Worm (Caenorhabditis elegans) whole organism, L1 larva: ENCODE results near the gene B0348.10.

Experiments
- ceh-88 ChIP-seq: fragments of 200-800 bp; sonication (Bioruptor generic); IDR thresholded peaks from 2 replicates; pipeline ENCODE4 v1.3.6; 2022; ENCODE audit warnings: missing genetic modification characterization, missing compliant biosample characterization
- ces-1 ChIP-seq: fragments of 150-350 bp; optimal IDR thresholded peaks from 2 replicates; lab custom pipeline; 2014; ENCODE audit warnings: missing biosample characterization, missing genetic modification reagents, missing genetic modification characterization
- efl-1 ChIP-seq, 4 experiments: fragments of 150-350 bp; optimal IDR thresholded peaks in 3 of 4; peaks in 1 of 4; 1 replicate in 1 of 4; 2 replicates in 3 of 4; lab custom pipeline; 2014; ENCODE audit warnings: missing biosample characterization in 2 of 4, missing genetic modification characterization in 2 of 4, missing genetic modification reagents in 2 of 4
- egl-13 ChIP-seq: sonication (generic microtip); optimal IDR thresholded peaks from 2 replicates; lab custom pipeline; 2016; ENCODE audit warnings: missing genotype, missing genetic modification reagents, missing genetic modification characterization, missing compliant biosample characterization
- ets-5 ChIP-seq: fragments of 200-800 bp; sonication (Bioruptor generic); IDR thresholded peaks from 2 replicates; pipeline ENCODE4 v1.3.6; 2022; ENCODE audit warnings: missing genetic modification characterization, missing compliant biosample characterization
- grh-1 ChIP-seq: fragments of 200-800 bp; sonication (Bioruptor generic); IDR thresholded peaks from 2 replicates; pipeline ENCODE4 v1.3.6; 2022; ENCODE audit warnings: missing genetic modification reagents, missing genetic modification characterization, missing compliant biosample characterization
- hlh-17 ChIP-seq: fragments of 200-800 bp; sonication (Bioruptor generic); optimal IDR thresholded peaks from 2 replicates; lab custom pipeline; 2018; ENCODE audit warnings: missing genetic modification characterization, mild to moderate bottlenecking, missing compliant biosample characterization, moderate library complexity, borderline replicate concordance
- hlh-4 ChIP-seq: sonication (generic microtip); optimal IDR thresholded peaks from 2 replicates; lab custom pipeline; 2016; ENCODE audit warnings: mild to moderate bottlenecking, missing genetic modification characterization, missing compliant biosample characterization
- isw-1 ChIP-seq: fragments of 200-800 bp; sonication (Bioruptor generic); IDR thresholded peaks from 2 replicates; pipeline ENCODE4 v1.3.6; 2022; ENCODE audit warnings: missing genetic modification characterization, missing compliant biosample characterization
- lin-14 ChIP-seq: fragments of 200-800 bp; sonication (Bioruptor generic); optimal IDR thresholded peaks from 2 replicates; lab custom pipeline; 2018; ENCODE audit warnings: mild to moderate bottlenecking, missing genetic modification characterization, moderate library complexity, missing compliant biosample characterization
- lsy-2 ChIP-seq, 2 experiments: fragments of 150-350 bp; optimal IDR thresholded peaks; 2 replicates each; lab custom pipeline; 2014; ENCODE audit warnings: missing biosample characterization in 2 of 2, missing genetic modification characterization in 2 of 2
- mef-2 ChIP-seq: fragments of 150-350 bp; optimal IDR thresholded peaks from 2 replicates; lab custom pipeline; 2014; ENCODE audit warnings: missing biosample characterization, missing genetic modification characterization
- nhr-12 ChIP-seq: sonication (generic microtip); optimal IDR thresholded peaks from 2 replicates; lab custom pipeline; 2017; ENCODE audit warnings: missing biosample characterization, missing genetic modification characterization
- nhr-20 ChIP-seq: sonication (generic microtip); optimal IDR thresholded peaks from 2 replicates; lab custom pipeline; 2016; ENCODE audit warnings: mild to moderate bottlenecking, missing genetic modification characterization, missing compliant biosample characterization
- nhr-28 ChIP-seq: fragments of 150-350 bp; optimal IDR thresholded peaks from 2 replicates; lab custom pipeline; 2014; ENCODE audit warnings: missing biosample characterization, missing genetic modification characterization
- nhr-47 ChIP-seq: sonication (generic microtip); optimal IDR thresholded peaks from 2 replicates; lab custom pipeline; 2016; ENCODE audit warnings: mild to moderate bottlenecking, missing genetic modification characterization, moderate library complexity, missing compliant biosample characterization
- nhr-77 ChIP-seq: fragments of 150-350 bp; optimal IDR thresholded peaks from 2 replicates; lab custom pipeline; 2014; ENCODE audit warnings: missing biosample characterization, missing genetic modification characterization
- nhr-85 ChIP-seq: sonication (generic microtip); peaks from one replicate; lab custom pipeline; 2016; ENCODE audit warnings: missing genetic modification characterization, inconsistent platforms, missing compliant biosample characterization
- nhr-90 ChIP-seq: sonication (generic microtip); optimal IDR thresholded peaks from 2 replicates; lab custom pipeline; 2016; ENCODE audit warnings: mild to moderate bottlenecking, missing genetic modification characterization, missing compliant biosample characterization; ENCODE audit not compliant: poor library complexity
- rnt-1 ChIP-seq: sonication (generic microtip); optimal IDR thresholded peaks from 2 replicates; lab custom pipeline; 2016; ENCODE audit warnings: mild to moderate bottlenecking, missing genetic modification characterization, moderate library complexity, missing compliant biosample characterization
- snpc-4 ChIP-seq: fragments of 150-350 bp; optimal IDR thresholded peaks from 2 replicates; lab custom pipeline; 2014; ENCODE audit warnings: missing biosample characterization, missing genetic modification characterization
- tbx-2 ChIP-seq: sonication (generic microtip); optimal IDR thresholded peaks from 2 replicates; lab custom pipeline; 2016; ENCODE audit warnings: missing genetic modification characterization, missing compliant biosample characterization
- unc-86 ChIP-seq: sonication (generic microtip); optimal IDR thresholded peaks from 2 replicates; lab custom pipeline; 2016; ENCODE audit warnings: missing genetic modification characterization, missing compliant biosample characterization
- zag-1 ChIP-seq: fragments of 150-350 bp; optimal IDR thresholded peaks from 2 replicates; lab custom pipeline; 2014; ENCODE audit warnings: missing biosample characterization, missing genetic modification characterization
- ztf-4 ChIP-seq: fragments of 150-350 bp; optimal IDR thresholded peaks from 2 replicates; lab custom pipeline; 2014; ENCODE audit warnings: missing biosample characterization, missing genetic modification characterization

Gene B0348.10

DNA sequence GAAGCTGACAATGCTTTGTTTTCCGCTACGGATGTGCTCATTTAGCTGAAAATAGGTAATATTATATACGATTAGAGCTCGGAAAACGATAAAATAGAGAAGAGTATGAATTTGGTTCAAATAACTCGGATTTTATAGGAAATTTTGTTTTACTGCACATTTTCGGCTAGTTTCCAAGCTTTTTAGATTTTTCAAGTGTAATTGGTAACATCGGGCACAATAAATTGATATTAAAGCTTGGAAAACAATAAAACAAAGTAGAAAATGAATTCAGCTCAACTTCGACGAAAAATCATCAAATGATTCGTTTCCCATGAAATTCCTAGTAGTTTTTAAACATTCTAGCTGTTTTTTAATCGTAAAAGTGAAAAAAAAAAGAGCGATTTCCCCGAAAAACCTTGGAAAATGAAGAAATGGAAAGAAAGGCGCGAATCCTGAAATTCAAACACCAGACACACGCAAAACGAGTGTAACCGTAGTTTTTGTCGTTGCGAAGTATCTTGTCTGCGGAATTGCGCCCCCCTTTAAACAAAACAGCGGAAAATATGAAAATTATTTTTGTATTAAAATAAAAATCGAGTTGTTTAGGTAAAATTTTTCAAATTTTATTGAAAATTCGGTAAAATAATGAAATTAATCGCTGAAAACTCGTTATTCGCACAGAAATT is 627 bp downstream of the B0348.10 start, which contains the start of gene ife-3 (continued):
- no peak for TF ChIP-seq ztf-4 (tag; lab: Kevin White, UChicago)

DNA sequence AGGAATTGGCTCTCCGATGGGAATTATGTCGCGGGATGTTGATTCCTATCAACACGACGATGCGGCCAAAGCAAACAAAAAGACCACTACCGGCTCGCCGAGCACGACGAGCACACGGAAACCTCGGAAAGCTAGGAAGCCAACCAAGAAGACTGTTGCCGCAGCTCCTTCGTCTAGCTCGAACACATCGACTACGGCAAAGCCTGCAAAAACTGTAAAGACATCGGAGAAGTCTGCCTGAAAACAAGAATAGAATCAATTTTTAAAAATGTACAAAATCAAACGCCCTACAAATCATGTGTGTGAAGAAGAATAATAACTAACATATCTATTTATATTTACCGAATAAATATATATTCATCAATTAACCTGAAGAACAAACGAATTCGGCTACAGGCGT is 2.3 kb downstream of the B0348.10 start:
- no peak for TF ChIP-seq nhr-28 (tag; lab: Kevin White, UChicago)
- TF ChIP-seq hlh-17 (GFP tag; lab: Kevin White, UChicago), result no peak
- no peak for TF ChIP-seq ceh-88 (GFP tag; lab: Robert Waterston, UW)
- no peak for TF ChIP-seq nhr-90
- TF ChIP-seq grh-1 (GFP tag; lab: Robert Waterston, UW), result no peak
- no peak for TF ChIP-seq lsy-2 (tag; optimal IDR thresholded peaks at IDR 0.05; lab: Kevin White, UChicago)
- no peak for TF ChIP-seq unc-86 (tag; lab: Kevin White, UChicago)
- TF ChIP-seq nhr-20 (tag; lab: Kevin White, UChicago), result no peak
- TF ChIP-seq nhr-77 (tag; lab: Kevin White, UChicago), result no peak
- no peak for TF ChIP-seq egl-13 (tag; lab: Kevin White, UChicago)
- TF ChIP-seq snpc-4 (tag; lab: Kevin White, UChicago), result no peak

ce11 chrV:1335-1734 is 7.2 kb downstream of the B0348.10 start, which contains the start of gene idpp-2:
Gene idpp-2 (plus strand): TSS chrV:1635.
- TF ChIP-seq ets-5, result no peak
- no peak for TF ChIP-seq nhr-12 (tag; lab: Kevin White, UChicago)
- no peak for TF ChIP-seq efl-1 (optimal IDR thresholded peaks at IDR 0.05; lab: Kevin White, UChicago)
- no peak for TF ChIP-seq efl-1 (GFP tag; optimal IDR thresholded peaks at IDR 0.05 in 1 of 2; lab: Kevin White, UChicago)
- no peak for TF ChIP-seq nhr-77 (tag; lab: Kevin White, UChicago)
- TF ChIP-seq hlh-4 (tag; lab: Kevin White, UChicago), result no peak
- TF ChIP-seq zag-1 (tag; lab: Kevin White, UChicago), result no peak
- TF ChIP-seq nhr-28 (tag; lab: Kevin White, UChicago), result no peak
- TF ChIP-seq nhr-85 (tag; lab: Kevin White, UChicago), result no peak
- no peak for TF ChIP-seq lin-14 (GFP tag; lab: Kevin White, UChicago)
- TF ChIP-seq rnt-1 (tag; lab: Kevin White, UChicago), result no peak
- no peak for TF ChIP-seq ces-1 (GFP tag; lab: Kevin White, UChicago)
- no peak for TF ChIP-seq isw-1
- no peak for TF ChIP-seq mef-2 (tag; lab: Kevin White, UChicago)
- no peak for TF ChIP-seq nhr-47 (tag; lab: Kevin White, UChicago)
- TF ChIP-seq tbx-2, result no peak
- no peak for TF ChIP-seq ceh-88 (GFP tag; lab: Robert Waterston, UW)
